Worm (Caenorhabditis elegans) whole organism, L4 larva: ENCODE results near the gene B0244.6.

Source experiments
- F37D6.2 ChIP-seq: sonication (generic microtip); optimal IDR thresholded peaks from 2 replicates; lab custom pipeline; 2016; ENCODE audit warnings: mild to moderate bottlenecking, missing genetic modification characterization, missing compliant biosample characterization
- F49E8.2 ChIP-seq: sonication (generic microtip); optimal IDR thresholded peaks from 2 replicates; lab custom pipeline; 2016; ENCODE audit warnings: missing compliant biosample characterization, mild to moderate bottlenecking, missing genetic modification characterization, borderline replicate concordance
- T20F7.1 ChIP-seq: fragments of 200-800 bp; sonication (Bioruptor generic); optimal IDR thresholded peaks from 2 replicates; lab custom pipeline; 2018; ENCODE audit warnings: mild to moderate bottlenecking, missing genetic modification characterization, missing compliant biosample characterization
- T26A8.4 ChIP-seq: fragments of 200-800 bp; sonication (Bioruptor generic); IDR thresholded peaks from 2 replicates; pipeline ENCODE4 v1.3.6; 2022; ENCODE audit warnings: missing genetic modification characterization, missing compliant biosample characterization
- Y48G9A.11 ChIP-seq: fragments of 200-800 bp; sonication (Bioruptor generic); IDR thresholded peaks from 2 replicates; pipeline ENCODE4 v1.3.6; 2022; ENCODE audit warnings: missing genetic modification reagents, missing genetic modification characterization, missing compliant biosample characterization
- ZK337.2 ChIP-seq: fragments of 200-800 bp; sonication (Bioruptor generic); IDR thresholded peaks from 2 replicates; pipeline ENCODE4 v1.3.6; 2022; ENCODE audit warnings: missing genetic modification reagents, missing genetic modification characterization, missing compliant biosample characterization
- ZK546.5 ChIP-seq, 2 experiments: sonication (generic microtip); optimal IDR thresholded peaks; 2 replicates each; lab custom pipeline; 2017; ENCODE audit warnings: missing biosample characterization in 2 of 2, missing genetic modification characterization in 2 of 2
- aha-1 ChIP-seq: fragments of 150-350 bp; peaks from one replicate; lab custom pipeline; 2014; ENCODE audit warnings: missing biosample characterization, missing genetic modification characterization
- ceh-20 ChIP-seq: fragments of 200-800 bp; sonication (Bioruptor generic); IDR thresholded peaks from 2 replicates; pipeline ENCODE4 v1.3.6; 2022; ENCODE audit warnings: missing genetic modification reagents, missing genetic modification characterization, missing compliant biosample characterization
- ceh-28 ChIP-seq: fragments of 150-350 bp; optimal IDR thresholded peaks from 2 replicates; lab custom pipeline; 2014; ENCODE audit warnings: missing biosample characterization, missing genetic modification reagents, missing genetic modification characterization
- ceh-32 ChIP-seq: sonication (generic microtip); optimal IDR thresholded peaks from 2 replicates; lab custom pipeline; 2016; ENCODE audit warnings: mild to moderate bottlenecking, missing genetic modification characterization, missing compliant biosample characterization; ENCODE audit not compliant: poor library complexity
- ceh-62 ChIP-seq: sonication (generic microtip); optimal IDR thresholded peaks from 2 replicates; lab custom pipeline; 2017; ENCODE audit warnings: missing biosample characterization, missing genetic modification characterization
- ces-1 ChIP-seq: fragments of 150-350 bp; sonication (generic microtip); optimal IDR thresholded peaks from 4 replicates; lab custom pipeline; 2014; ENCODE audit warnings: missing biosample characterization, missing genetic modification reagents, missing genetic modification characterization
- daf-16 ChIP-seq, 3 experiments: sonication (generic microtip); optimal IDR thresholded peaks; 2 replicates each; lab custom pipeline; 2016 to 2017; ENCODE audit warnings: missing genetic modification characterization in 3 of 3, missing genetic modification reagents in 3 of 3, mild to moderate bottlenecking in 2 of 3, missing compliant biosample characterization in 2 of 3, missing biosample characterization in 1 of 3, moderate library complexity in 1 of 3
- daf-8 ChIP-seq: fragments of 200-800 bp; sonication (Bioruptor generic); IDR thresholded peaks from 2 replicates; pipeline ENCODE4 v1.3.6; 2022; ENCODE audit warnings: missing genetic modification characterization, missing compliant biosample characterization
- dmd-6 ChIP-seq: fragments of 200-800 bp; sonication (Bioruptor generic); IDR thresholded peaks from 2 replicates; pipeline ENCODE4 v1.3.6; 2022; ENCODE audit warnings: missing genetic modification reagents, missing genetic modification characterization, missing compliant biosample characterization
- dmd-8 ChIP-seq: fragments of 200-800 bp; sonication (Bioruptor generic); IDR thresholded peaks from 2 replicates; pipeline ENCODE4 v1.3.6; 2022; ENCODE audit warnings: missing genetic modification characterization, missing compliant biosample characterization
- dmd-9 ChIP-seq: fragments of 200-800 bp; sonication (Bioruptor generic); IDR thresholded peaks from 2 replicates; pipeline ENCODE4 v1.3.6; 2022; ENCODE audit warnings: missing genetic modification reagents, missing genetic modification characterization, missing compliant biosample characterization
- dpl-1 ChIP-seq: fragments of 150-350 bp; optimal IDR thresholded peaks from 2 replicates; lab custom pipeline; 2014; ENCODE audit warnings: missing biosample characterization, missing genetic modification reagents, missing genetic modification characterization
- dve-1 ChIP-seq: sonication (generic microtip); optimal IDR thresholded peaks from 2 replicates; lab custom pipeline; 2017; ENCODE audit warnings: antibody characterized with exemption, mild to moderate bottlenecking, missing genetic modification characterization, missing compliant biosample characterization; ENCODE audit not compliant: insufficient read depth
- fkh-10 ChIP-seq: fragments of 150-350 bp; optimal IDR thresholded peaks from 2 replicates; lab custom pipeline; 2014; ENCODE audit warnings: missing biosample characterization, missing genetic modification reagents, missing genetic modification characterization
- hif-1 ChIP-seq, 2 experiments: sonication (generic microtip); optimal IDR thresholded peaks; 2 replicates each; lab custom pipeline; 2016 to 2017; ENCODE audit warnings: missing compliant biosample characterization in 2 of 2, missing genetic modification characterization in 2 of 2, missing genetic modification reagents in 2 of 2, missing genotype in 2 of 2, mild to moderate bottlenecking in 1 of 2
- hlh-11 ChIP-seq: fragments of 200-800 bp; sonication (Bioruptor generic); optimal IDR thresholded peaks from 2 replicates; lab custom pipeline; 2018; ENCODE audit warnings: mild to moderate bottlenecking, missing genetic modification characterization, missing compliant biosample characterization
- hmg-1.1 ChIP-seq: fragments of 200-800 bp; sonication (Bioruptor generic); IDR thresholded peaks from 2 replicates; pipeline ENCODE4 v1.3.6; 2022; ENCODE audit warnings: missing genetic modification reagents, missing genetic modification characterization, missing compliant biosample characterization
- jun-1 ChIP-seq: fragments of 150-350 bp; optimal IDR thresholded peaks from 2 replicates; lab custom pipeline; 2014; ENCODE audit warnings: missing biosample characterization, missing genetic modification reagents, missing genetic modification characterization
- lin-1 ChIP-seq: fragments of 200-800 bp; sonication (Bioruptor generic); IDR thresholded peaks from 2 replicates; pipeline ENCODE4 v1.3.6; 2022; ENCODE audit warnings: missing genetic modification reagents, missing genetic modification characterization, missing compliant biosample characterization
- lin-15B ChIP-seq: fragments of 150-350 bp; sonication (generic microtip); optimal IDR thresholded peaks from 3 replicates; lab custom pipeline; 2014; ENCODE audit warnings: missing biosample characterization, missing genetic modification characterization
- lin-29 ChIP-seq: fragments of 200-800 bp; sonication (Bioruptor generic); IDR thresholded peaks from 2 replicates; pipeline ENCODE4 v1.3.6; 2022; ENCODE audit warnings: missing genetic modification reagents, missing genetic modification characterization, missing compliant biosample characterization
- lin-38 ChIP-seq: fragments of 200-800 bp; sonication (Bioruptor generic); IDR thresholded peaks from 2 replicates; pipeline ENCODE4 v1.3.6; 2022; ENCODE audit warnings: missing genetic modification reagents, missing genetic modification characterization, missing compliant biosample characterization
- madf-5 ChIP-seq, 2 experiments: fragments of 200-800 bp; sonication (Bioruptor generic); IDR thresholded peaks; 2 replicates each; pipeline ENCODE4 v1.3.6; 2022; ENCODE audit warnings: missing compliant biosample characterization in 2 of 2, missing genetic modification characterization in 2 of 2
- mdt-29 ChIP-seq: fragments of 200-800 bp; sonication (Bioruptor generic); IDR thresholded peaks from 2 replicates; pipeline ENCODE4 v1.3.6; 2022; ENCODE audit warnings: missing genetic modification reagents, missing genetic modification characterization, missing compliant biosample characterization
- nhr-10 ChIP-seq: fragments of 150-350 bp; optimal IDR thresholded peaks from 2 replicates; lab custom pipeline; 2014; ENCODE audit warnings: missing biosample characterization, missing genetic modification characterization
- nhr-102 ChIP-seq: sonication (generic microtip); optimal IDR thresholded peaks from 2 replicates; lab custom pipeline; 2016; ENCODE audit warnings: mild to moderate bottlenecking, missing genetic modification characterization, moderate library complexity, missing compliant biosample characterization
- nhr-11 ChIP-seq: fragments of 150-350 bp; optimal IDR thresholded peaks from 2 replicates; lab custom pipeline; 2014; ENCODE audit warnings: missing biosample characterization, missing genetic modification characterization
- nhr-111 ChIP-seq: fragments of 200-800 bp; sonication (Bioruptor generic); optimal IDR thresholded peaks from 2 replicates; lab custom pipeline; 2018; ENCODE audit warnings: mild to moderate bottlenecking, missing genetic modification characterization, missing compliant biosample characterization
- nhr-25 ChIP-seq: sonication (generic microtip); optimal IDR thresholded peaks from 2 replicates; lab custom pipeline; 2017; ENCODE audit warnings: missing genetic modification characterization, mild to moderate bottlenecking, missing compliant biosample characterization, antibody characterized with exemption, moderate library complexity, borderline replicate concordance; ENCODE audit not compliant: insufficient read depth
- nhr-28 ChIP-seq: fragments of 150-350 bp; optimal IDR thresholded peaks from 2 replicates; lab custom pipeline; 2014; ENCODE audit warnings: missing biosample characterization, missing genetic modification characterization
- nhr-48 ChIP-seq: sonication (generic microtip); optimal IDR thresholded peaks from 2 replicates; lab custom pipeline; 2016; ENCODE audit warnings: mild to moderate bottlenecking, missing genetic modification characterization, missing compliant biosample characterization
- nhr-6 ChIP-seq: fragments of 150-350 bp; optimal IDR thresholded peaks from 2 replicates; lab custom pipeline; 2014; ENCODE audit warnings: missing biosample characterization, missing genetic modification characterization
- nhr-76 ChIP-seq: fragments of 150-350 bp; optimal IDR thresholded peaks from 2 replicates; lab custom pipeline; 2014; ENCODE audit warnings: missing biosample characterization, missing genetic modification characterization
- nhr-77 ChIP-seq: fragments of 150-350 bp; optimal IDR thresholded peaks from 2 replicates; lab custom pipeline; 2014; ENCODE audit warnings: missing biosample characterization, missing genetic modification characterization
- pha-4 ChIP-seq, 2 experiments: fragments of 150-350 bp in 1 of 2; fragments of 200-800 bp in 1 of 2; sonication (Bioruptor generic) in 1 of 2; IDR thresholded peaks in 1 of 2; optimal IDR thresholded peaks in 1 of 2; 2 replicates each; pipeline versions ENCODE4 v1.3.6 to Lab custom; 2014 to 2022; ENCODE audit warnings: missing genetic modification characterization in 2 of 2, missing genetic modification reagents in 2 of 2, missing biosample characterization in 1 of 2, missing compliant biosample characterization in 1 of 2
- pqm-1 ChIP-seq: sonication (generic microtip); optimal IDR thresholded peaks from 2 replicates; lab custom pipeline; 2017; ENCODE audit warnings: missing biosample characterization, missing genetic modification characterization
- saeg-2 ChIP-seq: fragments of 200-800 bp; sonication (Bioruptor generic); IDR thresholded peaks from 2 replicates; pipeline ENCODE4 v1.3.6; 2022; ENCODE audit warnings: missing genetic modification reagents, missing genetic modification characterization, missing compliant biosample characterization
- set-16 ChIP-seq: fragments of 200-800 bp; sonication (Bioruptor generic); IDR thresholded peaks from 2 replicates; pipeline ENCODE4 v1.3.6; 2022; ENCODE audit warnings: missing genetic modification reagents, missing genetic modification characterization, missing compliant biosample characterization
- spr-1 ChIP-seq: sonication (generic microtip); optimal IDR thresholded peaks from 2 replicates; lab custom pipeline; 2016; ENCODE audit warnings: mild to moderate bottlenecking, missing genetic modification characterization, missing compliant biosample characterization
- tra-1 ChIP-seq: fragments of 200-800 bp; sonication (Bioruptor generic); IDR thresholded peaks from 2 replicates; pipeline ENCODE4 v1.3.6; 2022; ENCODE audit warnings: missing genetic modification reagents, missing genetic modification characterization, missing compliant biosample characterization
- vab-7 ChIP-seq: fragments of 200-800 bp; sonication (Bioruptor generic); IDR thresholded peaks from 2 replicates; pipeline ENCODE4 v1.3.6; 2022; ENCODE audit warnings: missing genetic modification reagents, missing genetic modification characterization, missing compliant biosample characterization
- zip-11 ChIP-seq: fragments of 200-800 bp; sonication (Bioruptor generic); IDR thresholded peaks from 2 replicates; pipeline ENCODE4 v1.3.6; 2022; ENCODE audit warnings: missing genetic modification characterization, missing compliant biosample characterization

The B0244.6 gene

ce11 chrIII:5706077-5706627, 31.7 kb upstream of the B0244.6 start, which contains the start of gene rpl-23 (continued):
- peak; percentile 52; the same call in 1 of the 2 replicates for TF ChIP-seq ceh-20 (GFP tag; lab: Robert Waterston, UW)
- TF ChIP-seq hlh-11, result peak; percentile 77
- peak; percentile 84 for TF ChIP-seq T26A8.4 (GFP tag; lab: Robert Waterston, UW)
- TF ChIP-seq T20F7.1, result peak; percentile 85
- TF ChIP-seq tra-1 (GFP tag; lab: Robert Waterston, UW), result peak; percentile 65; the same call in 1 of the 2 replicates
- peak; percentile 83 for TF ChIP-seq nhr-28
- TF ChIP-seq aha-1, result peak; percentile 97
- TF ChIP-seq ceh-28 (tag; lab: Kevin White, UChicago), result peak; percentile 85
- no peak for TF ChIP-seq zip-11 (GFP tag; lab: Robert Waterston, UW)
- TF ChIP-seq madf-5 (GFP tag; IDR thresholded peaks at IDR 0.05; lab: Robert Waterston, UW), result no peak
- TF ChIP-seq lin-1 (GFP tag; lab: Robert Waterston, UW), result no peak
- TF ChIP-seq hmg-1.1, result peak; percentile 77
- TF ChIP-seq nhr-11 (tag; lab: Kevin White, UChicago), result peak; percentile 96
- TF ChIP-seq ZK337.2 (GFP tag; lab: Robert Waterston, UW), result 0 out of 2 replicates have a peak, but pooled peaks have one; percentile 23
- TF ChIP-seq dpl-1 (GFP tag; lab: Kevin White, UChicago), result peak; percentile 88
- peak; percentile 85 for TF ChIP-seq lin-38 (GFP tag; lab: Robert Waterston, UW)
- no peak for TF ChIP-seq nhr-76 (tag; lab: Kevin White, UChicago)
- TF ChIP-seq nhr-77 (tag; lab: Kevin White, UChicago), result peak; percentile 96
- peak; percentile 15 for TF ChIP-seq spr-1 (tag; lab: Kevin White, UChicago)
- no peak for TF ChIP-seq lin-15B (tag; lab: Kevin White, UChicago)
- TF ChIP-seq nhr-48 (tag; lab: Kevin White, UChicago), result peak; percentile 13
- peak; percentile 61 for TF ChIP-seq vab-7 (GFP tag; lab: Robert Waterston, UW)
- no peak for TF ChIP-seq mdt-29 (GFP tag; lab: Robert Waterston, UW)
- TF ChIP-seq dve-1, result peak; percentile 94
- TF ChIP-seq dmd-9 (GFP tag; lab: Robert Waterston, UW), result no peak
- peak; percentile 27 for TF ChIP-seq jun-1 (tag; lab: Kevin White, UChicago)
- TF ChIP-seq ceh-62, result no peak
- peak in 1 of 2 experiments; percentile 77 for TF ChIP-seq hif-1 (tag; optimal IDR thresholded peaks at IDR 0.05; lab: Kevin White, UChicago)
- peak; percentile 59 for TF ChIP-seq F37D6.2 (tag; lab: Kevin White, UChicago)
- TF ChIP-seq saeg-2 (GFP tag; lab: Robert Waterston, UW), result 0 out of 2 replicates have a peak, but pooled peaks have one; percentile 14
- no peak for TF ChIP-seq set-16 (GFP tag; lab: Robert Waterston, UW)
- TF ChIP-seq nhr-25 (tag; lab: Kevin White, UChicago), result peak; percentile 36
- no peak for TF ChIP-seq F49E8.2 (tag; lab: Kevin White, UChicago)
- TF ChIP-seq ZK546.5 (tag; optimal IDR thresholded peaks at IDR 0.05; lab: Kevin White, UChicago), result peak in 1 of 2 experiments; percentile 58
- peak in 1 of 2 experiments; percentile 38 for TF ChIP-seq daf-16 (GFP tag; optimal IDR thresholded peaks at IDR 0.05; lab: Kevin White, UChicago)
- TF ChIP-seq daf-16 (tag; optimal IDR thresholded peaks at IDR 0.05; lab: Kevin White, UChicago), result peak; percentile 72
- TF ChIP-seq nhr-10 (tag; lab: Kevin White, UChicago), result no peak
- TF ChIP-seq dmd-6 (GFP tag; lab: Robert Waterston, UW), result peak; percentile 62
- TF ChIP-seq pha-4 (GFP tag; IDR thresholded peaks at IDR 0.05; lab: Robert Waterston, UW), result peak; percentile 64; the same call in 1 of the 2 replicates
- peak; percentile 98 for TF ChIP-seq pha-4 (tag; optimal IDR thresholded peaks at IDR 0.05; lab: Kevin White, UChicago)
- no peak for TF ChIP-seq dmd-8 (GFP tag; lab: Robert Waterston, UW)
- peak; percentile 7 for TF ChIP-seq pqm-1
- peak; percentile 73 for TF ChIP-seq nhr-6
- TF ChIP-seq lin-29 (GFP tag; lab: Robert Waterston, UW), result no peak
- TF ChIP-seq nhr-111 (GFP tag; lab: Kevin White, UChicago), result no peak
- no peak for TF ChIP-seq daf-8 (GFP tag; lab: Robert Waterston, UW)
- peak; percentile 63 for TF ChIP-seq ces-1 (GFP tag; lab: Kevin White, UChicago)
- peak; percentile 35; the same call in 1 of the 2 replicates for TF ChIP-seq Y48G9A.11 (GFP tag; lab: Robert Waterston, UW)
- TF ChIP-seq fkh-10, result peak; percentile 54
- peak; percentile 52 for TF ChIP-seq nhr-102 (tag; lab: Kevin White, UChicago)
- no peak for TF ChIP-seq ceh-32
